Worm (Caenorhabditis elegans): ENCODE measurements around the gene F53B1.9.
A peak's percentile ranks its signal among the peaks of the same experiment; 100 is the strongest.

F53B1.9 gene

ce11 chrX:2087716-2088115, 43.9 kb downstream of the F53B1.9 start:
- TF ChIP-seq ces-1 (GFP tag; optimal IDR thresholded peaks at IDR 0.05) (peak; percentile 52), fkh-10 (GFP tag; optimal IDR thresholded peaks at IDR 0.05) (peak; percentile 62), mes-2 (tag; optimal IDR thresholded peaks at IDR 0.05; ENCODE audit: poor library complexity, severe bottlenecking) (no peak)

ce11 chrX:2085494-2085893, 46.1 kb downstream of the F53B1.9 start:
- TF ChIP-seq tra-1 (GFP tag; IDR thresholded peaks at IDR 0.05) (no peak), unc-39 (tag; optimal IDR thresholded peaks at IDR 0.05) (no peak), aly-2 (tag; optimal IDR thresholded peaks at IDR 0.05) (no peak), D1046.2 (GFP tag; IDR thresholded peaks at IDR 0.05) (no peak), ctbp-1 (GFP tag; IDR thresholded peaks at IDR 0.05) (no peak), daf-12 (tag; optimal IDR thresholded peaks at IDR 0.05) (no peak), lin-38 (GFP tag; IDR thresholded peaks at IDR 0.05) (no peak), rbr-2 (tag; optimal IDR thresholded peaks at IDR 0.05) (no peak)

ce11 chrX:2084988-2085387, 46.7 kb downstream of the F53B1.9 start, which contains the start of gene F49H12.2:
TSS of gene F49H12.2 (plus strand) at chrX:2085288.
- TF ChIP-seq ZK546.5 (tag; optimal IDR thresholded peaks at IDR 0.05) (no peak), aha-1 (tag) (peak; percentile 62)

- no peak for TF ChIP-seq nhr-11 (tag; optimal IDR thresholded peaks at IDR 0.05)
- no peak for TF ChIP-seq nhr-77 (tag; optimal IDR thresholded peaks at IDR 0.05)
- TF ChIP-seq saeg-2 (GFP tag; IDR thresholded peaks at IDR 0.05), result no peak
- TF ChIP-seq jun-1 (tag; optimal IDR thresholded peaks at IDR 0.05), result no peak
- TF ChIP-seq aha-1 (tag), result peak; percentile 70
- TF ChIP-seq nhr-41 (GFP tag; IDR thresholded peaks at IDR 0.05), result no peak
- no peak for TF ChIP-seq pha-4 (GFP tag; IDR thresholded peaks at IDR 0.05)
- TF ChIP-seq pha-4 (tag; optimal IDR thresholded peaks at IDR 0.05), result no peak
- no peak for TF ChIP-seq F10B5.3 (tag; optimal IDR thresholded peaks at IDR 0.05)
These were observed 47.6 kb downstream of the F53B1.9 start, which contains the start of gene F49H12.3 for ce11 chrX:2084019-2084418. TSS of gene F49H12.3 (plus strand) at chrX:2084375.
